Worm (Caenorhabditis elegans) whole organism, L4 larva: ENCODE measurements around the gene C50E10.2.

Experiments used
- ama-1 ChIP-seq: fragments of 150-350 bp; optimal IDR thresholded peaks from 2 replicates; lab custom pipeline; 2014; ENCODE audit warnings: inconsistent platforms, mixed read lengths
- egl-43 ChIP-seq: fragments of 200-800 bp; sonication (Bioruptor generic); IDR thresholded peaks from 2 replicates; pipeline ENCODE4 v1.3.6; 2022; ENCODE audit warnings: missing genetic modification reagents, missing genetic modification characterization, missing compliant biosample characterization
- mes-2 ChIP-seq: sonication (generic microtip); optimal IDR thresholded peaks from 2 replicates; lab custom pipeline; 2016; ENCODE audit warnings: missing genotype, mild to moderate bottlenecking, missing genetic modification characterization, missing compliant biosample characterization; ENCODE audit not compliant: poor library complexity, severe bottlenecking
- mxl-3 ChIP-seq: fragments of 200-800 bp; sonication (Bioruptor generic); optimal IDR thresholded peaks from 2 replicates; lab custom pipeline; 2018; ENCODE audit warnings: mild to moderate bottlenecking, missing genetic modification characterization, missing compliant biosample characterization
- nhr-111 ChIP-seq: fragments of 200-800 bp; sonication (Bioruptor generic); optimal IDR thresholded peaks from 2 replicates; lab custom pipeline; 2018; ENCODE audit warnings: mild to moderate bottlenecking, missing genetic modification characterization, missing compliant biosample characterization
- nhr-28 ChIP-seq: fragments of 150-350 bp; optimal IDR thresholded peaks from 2 replicates; lab custom pipeline; 2014; ENCODE audit warnings: missing biosample characterization, missing genetic modification characterization
- pha-4 ChIP-seq, 2 experiments: fragments of 150-350 bp in 1 of 2; fragments of 200-800 bp in 1 of 2; sonication (Bioruptor generic) in 1 of 2; IDR thresholded peaks in 1 of 2; optimal IDR thresholded peaks in 1 of 2; 2 replicates each; pipeline versions ENCODE4 v1.3.6 to Lab custom; 2014 to 2022; ENCODE audit warnings: missing genetic modification characterization in 2 of 2, missing genetic modification reagents in 2 of 2, missing biosample characterization in 1 of 2, missing compliant biosample characterization in 1 of 2
- vab-7 ChIP-seq: fragments of 200-800 bp; sonication (Bioruptor generic); IDR thresholded peaks from 2 replicates; pipeline ENCODE4 v1.3.6; 2022; ENCODE audit warnings: missing genetic modification reagents, missing genetic modification characterization, missing compliant biosample characterization
- ztf-11 ChIP-seq: fragments of 150-350 bp; optimal IDR thresholded peaks from 2 replicates; lab custom pipeline; 2014; ENCODE audit warnings: missing biosample characterization, missing genetic modification characterization

ce11 chrII:12300680-12301079, 8.8 kb downstream of the C50E10.2 start:
- TF ChIP-seq pha-4 (GFP tag; IDR thresholded peaks at IDR 0.05; lab: Robert Waterston, UW), result no peak
- TF ChIP-seq pha-4 (tag; optimal IDR thresholded peaks at IDR 0.05; lab: Kevin White, UChicago), result no peak
- TF ChIP-seq ztf-11 (tag; lab: Kevin White, UChicago), result no peak
- TF ChIP-seq mes-2 (tag; lab: Kevin White, UChicago), result no peak
- TF ChIP-seq nhr-28, result no peak
- no peak for TF ChIP-seq vab-7
- TF ChIP-seq ama-1, result no peak
- no peak for TF ChIP-seq mxl-3 (GFP tag; lab: Kevin White, UChicago)
- TF ChIP-seq nhr-111 (GFP tag; lab: Kevin White, UChicago), result no peak
- TF ChIP-seq egl-43 (GFP tag; lab: Robert Waterston, UW), result no peak
